Fruit fly (Drosophila melanogaster): ENCODE results near the gene CycY.

Gene CycY

dm6 chr2L:11807697-11808226 is 5.8 kb downstream of the CycY start (continued):
- TF ChIP-seq CG13894 (tag; optimal IDR thresholded peaks at IDR 0.05): peak; percentile 78
- no peak for TF ChIP-seq ro (GFP tag; IDR thresholded peaks at IDR 0.05)
- TF ChIP-seq CG10431 (GFP tag; optimal IDR thresholded peaks at IDR 0.05): no peak
- peak; percentile 22 for TF ChIP-seq gsb-n (tag; optimal IDR thresholded peaks at IDR 0.05)
- no peak for TF ChIP-seq Ets65A (GFP tag)
- TF ChIP-seq CG15269 (tag; optimal IDR thresholded peaks at IDR 0.05): no peak
- no peak for TF ChIP-seq Sin3A (optimal IDR thresholded peaks at IDR 0.05)
- TF ChIP-seq CG18764 (GFP tag; optimal IDR thresholded peaks at IDR 0.05): no peak
- TF ChIP-seq CG6272 (GFP tag; IDR thresholded peaks at IDR 0.05): 0 out of 2 replicates have a peak, but pooled peaks have one; percentile 15
- TF ChIP-seq Atf-2 (GFP tag; optimal IDR thresholded peaks at IDR 0.05): no peak
- TF ChIP-seq lab (GFP tag; optimal IDR thresholded peaks at IDR 0.05): peak; percentile 65
- no peak for TF ChIP-seq CG12299 (tag; optimal IDR thresholded peaks at IDR 0.05)
- TF ChIP-seq phol (tag; optimal IDR thresholded peaks at IDR 0.05): no peak
- TF ChIP-seq CG3065 (GFP tag; optimal IDR thresholded peaks at IDR 0.05): no peak
- no peak for TF ChIP-seq CG16813 (GFP tag; IDR thresholded peaks at IDR 0.05; ENCODE audit: partially characterized antibody)
- TF ChIP-seq CG10147 (GFP tag; optimal IDR thresholded peaks at IDR 0.05): no peak
- peak; percentile 13; the same call in 1 of the 4 replicates for TF ChIP-seq Gug (GFP tag; IDR thresholded peaks at IDR 0.05)
- no peak for TF ChIP-seq tio (GFP tag; optimal IDR thresholded peaks at IDR 0.05)
- TF ChIP-seq Drgx (GFP tag; IDR thresholded peaks at IDR 0.05): peak; percentile 43; the same call in 1 of the 2 replicates
- TF ChIP-seq ash1 (GFP tag; optimal IDR thresholded peaks at IDR 0.05): peak; percentile 36
- TF ChIP-seq CG11560 (tag; IDR thresholded peaks at IDR 0.05): no peak
- no peak for TF ChIP-seq CG7786 (GFP tag; optimal IDR thresholded peaks at IDR 0.05)
- TF ChIP-seq NC2α (GFP tag; optimal IDR thresholded peaks at IDR 0.05): peak; percentile 20
- no peak for TF ChIP-seq NK7.1 (GFP tag; optimal IDR thresholded peaks at IDR 0.05)
- no peak for TF ChIP-seq CG14441 (GFP tag; IDR thresholded peaks at IDR 0.05)
- no peak for TF ChIP-seq Rx (GFP tag; IDR thresholded peaks at IDR 0.05)
- TF ChIP-seq gro (GFP tag; optimal IDR thresholded peaks at IDR 0.05): peak; percentile 54
- TF ChIP-seq MBD-R2 (GFP tag; IDR thresholded peaks at IDR 0.05): peak; percentile 31; the same call in 1 of the 2 replicates
- TF ChIP-seq Dref (GFP tag; IDR thresholded peaks at IDR 0.05): 0 out of 2 replicates have a peak, but pooled peaks have one; percentile 23
- TF ChIP-seq Bteb2 (GFP tag; optimal IDR thresholded peaks at IDR 0.05): no peak
- TF ChIP-seq pho (GFP tag; optimal IDR thresholded peaks at IDR 0.05): no peak
- no peak for TF ChIP-seq az2 (GFP tag; optimal IDR thresholded peaks at IDR 0.05)
- TF ChIP-seq CG4820 (GFP tag; optimal IDR thresholded peaks at IDR 0.05): no peak
- no peak for TF ChIP-seq pan (optimal IDR thresholded peaks at IDR 0.05)
- no peak for TF ChIP-seq pan (GFP tag; optimal IDR thresholded peaks at IDR 0.05 in 1 of 2, IDR thresholded peaks at IDR 0.05 in 1 of 2)
- TF ChIP-seq en (GFP tag; optimal IDR thresholded peaks at IDR 0.05): no peak
- TF ChIP-seq cas (GFP tag; IDR thresholded peaks at IDR 0.05): 0 out of 2 replicates have a peak, but pooled peaks have one; percentile 30
- TF ChIP-seq mam (GFP tag; optimal IDR thresholded peaks at IDR 0.05): peak; percentile 18
- TF ChIP-seq CG8359 (GFP tag; optimal IDR thresholded peaks at IDR 0.05; ENCODE audit: borderline replicate concordance): no peak
- no peak for TF ChIP-seq CG4730 (GFP tag; IDR thresholded peaks at IDR 0.05)
- TF ChIP-seq CG17328 (GFP tag; IDR thresholded peaks at IDR 0.05): peak; percentile 36; the same call in 1 of the 2 replicates
- TF ChIP-seq sens-2 (GFP tag; IDR thresholded peaks at IDR 0.05): no peak
- 0 out of 3 replicates have a peak, but pooled peaks have one; percentile 61 for TF ChIP-seq sr (GFP tag; IDR thresholded peaks at IDR 0.05)
- TF ChIP-seq CG2678 (tag; optimal IDR thresholded peaks at IDR 0.05): no peak
- TF ChIP-seq Tbp (GFP tag; optimal IDR thresholded peaks at IDR 0.05): no peak
- TF ChIP-seq CG10366 (GFP tag; IDR thresholded peaks at IDR 0.05): no peak
- no peak for TF ChIP-seq CkIIα-i1 (GFP tag; IDR thresholded peaks at IDR 0.05)
- no peak for TF ChIP-seq Dip2 (GFP tag; IDR thresholded peaks at IDR 0.05)
- no peak for TF ChIP-seq CG2712 (tag; optimal IDR thresholded peaks at IDR 0.05)
- no peak for TF ChIP-seq Camta (GFP tag; optimal IDR thresholded peaks at IDR 0.05)
- peak; percentile 16 for TF ChIP-seq zf30C (GFP tag; optimal IDR thresholded peaks at IDR 0.05)
- no peak for TF ChIP-seq CG33213 (GFP tag; optimal IDR thresholded peaks at IDR 0.05)
- TF ChIP-seq CG17912 (GFP tag; optimal IDR thresholded peaks at IDR 0.05): no peak

Data from whole organism, embryonic.